Fruit fly (Drosophila melanogaster) whole organism, prepupa: ENCODE results near the gene TTLL4A.

Experiments
- Blimp-1 ChIP-seq: fragments of 200-800 bp; sonication (Bioruptor generic); optimal IDR thresholded peaks from 3 replicates; lab custom pipeline; 2017; ENCODE audit warnings: missing biosample characterization, missing genetic modification characterization, mild to moderate bottlenecking, moderate library complexity, missing genetic modification reagents
- CG10631 ChIP-seq: fragments of 200-800 bp; sonication (Bioruptor generic); optimal IDR thresholded peaks from 2 replicates; lab custom pipeline; 2016; ENCODE audit warnings: missing biosample characterization, missing genetic modification characterization
- CG10669 ChIP-seq: fragments of 200-800 bp; sonication (Bioruptor generic); optimal IDR thresholded peaks from 3 replicates; lab custom pipeline; 2018; ENCODE audit warnings: missing biosample characterization, mild to moderate bottlenecking, missing genetic modification characterization, moderate library complexity
- CG11762 ChIP-seq: fragments of 200-800 bp; sonication (Bioruptor generic); optimal IDR thresholded peaks from 3 replicates; lab custom pipeline; 2016; ENCODE audit warnings: missing biosample characterization, missing genetic modification characterization; ENCODE audit not compliant: insufficient read depth
- CG11902 ChIP-seq: fragments of 200-800 bp; sonication (Bioruptor generic); optimal IDR thresholded peaks from 3 replicates; lab custom pipeline; 2016; ENCODE audit warnings: missing biosample characterization, missing genetic modification characterization
- CG15336 ChIP-seq: fragments of 200-800 bp; sonication (Bioruptor generic); IDR thresholded peaks from 2 replicates; pipeline ENCODE4 v1.3.6; 2022; ENCODE audit warnings: missing biosample characterization, missing genetic modification characterization
- CG1621 ChIP-seq: fragments of 200-800 bp; sonication (Bioruptor generic); optimal IDR thresholded peaks from 3 replicates; lab custom pipeline; 2018; ENCODE audit warnings: missing biosample characterization, mild to moderate bottlenecking, missing genetic modification characterization
- CG16779 ChIP-seq: fragments of 200-800 bp; sonication (Bioruptor generic); optimal IDR thresholded peaks from 3 replicates; lab custom pipeline; 2017; ENCODE audit warnings: missing biosample characterization, mild to moderate bottlenecking, missing genetic modification characterization
- CG3032 ChIP-seq: fragments of 200-800 bp; optimal IDR thresholded peaks from 2 replicates; lab custom pipeline; 2019; ENCODE audit warnings: missing biosample characterization, mild to moderate bottlenecking, missing genetic modification characterization, moderate library complexity
- CG31627 ChIP-seq: fragments of 200-800 bp; sonication (Bioruptor generic); optimal IDR thresholded peaks from 3 replicates; lab custom pipeline; 2016; ENCODE audit warnings: missing biosample characterization, missing genetic modification characterization
- CG32006 ChIP-seq: fragments of 200-800 bp; sonication (Bioruptor generic); optimal IDR thresholded peaks from 3 replicates; lab custom pipeline; 2017; ENCODE audit warnings: missing biosample characterization, mild to moderate bottlenecking, missing genetic modification characterization
- CG34406 ChIP-seq: fragments of 200-800 bp; sonication (Bioruptor generic); optimal IDR thresholded peaks from 3 replicates; lab custom pipeline; 2016; ENCODE audit warnings: missing biosample characterization, missing genetic modification characterization
- CG3919 ChIP-seq: fragments of 200-800 bp; sonication (Bioruptor generic); optimal IDR thresholded peaks from 3 replicates; lab custom pipeline; 2016; ENCODE audit warnings: missing biosample characterization, missing genetic modification characterization
- CG4318 ChIP-seq: fragments of 200-800 bp; sonication (Bioruptor generic); optimal IDR thresholded peaks from 3 replicates; lab custom pipeline; 2017; ENCODE audit warnings: missing biosample characterization, mild to moderate bottlenecking, missing genetic modification characterization
- CG6163 ChIP-seq: fragments of 200-800 bp; sonication (Bioruptor generic); IDR thresholded peaks from 3 replicates; pipeline ENCODE4 v1.3.6; 2022; ENCODE audit warnings: missing biosample characterization, missing genetic modification characterization
- CG6792 ChIP-seq: fragments of 200-800 bp; sonication (Bioruptor generic); optimal IDR thresholded peaks from 3 replicates; lab custom pipeline; 2016; ENCODE audit warnings: missing biosample characterization, missing genetic modification characterization
- CG6854 ChIP-seq: fragments of 200-800 bp; sonication (Bioruptor generic); optimal IDR thresholded peaks from 2 replicates; lab custom pipeline; 2017; ENCODE audit warnings: missing biosample characterization, mild to moderate bottlenecking, missing genetic modification characterization
- CG7368 ChIP-seq: fragments of 200-800 bp; sonication (Bioruptor generic); optimal IDR thresholded peaks from 3 replicates; lab custom pipeline; 2016; ENCODE audit warnings: missing biosample characterization, missing genetic modification characterization
- CG8119 ChIP-seq: fragments of 200-800 bp; sonication (Bioruptor generic); IDR thresholded peaks from 3 replicates; pipeline ENCODE4 v1.3.6; 2022; ENCODE audit warnings: missing biosample characterization, missing genetic modification characterization
- CG8319 ChIP-seq: fragments of 200-800 bp; sonication (Bioruptor generic); optimal IDR thresholded peaks from 3 replicates; lab custom pipeline; 2016; ENCODE audit warnings: missing biosample characterization, missing genetic modification characterization
- CG8632 ChIP-seq: fragments of 200-800 bp; sonication (Bioruptor generic); optimal IDR thresholded peaks from 3 replicates; lab custom pipeline; 2016; ENCODE audit warnings: missing biosample characterization, missing genetic modification characterization
- Eip78C ChIP-seq: fragments of 200-800 bp; sonication (Bioruptor generic); peaks from one replicate; lab custom pipeline; 2016; ENCODE audit warnings: missing biosample characterization, missing genetic modification characterization
- Eip93F ChIP-seq: fragments of 200-800 bp; sonication (Bioruptor generic); optimal IDR thresholded peaks from 2 replicates; lab custom pipeline; 2016; ENCODE audit warnings: missing biosample characterization, mild to moderate bottlenecking, missing genetic modification characterization
- Ets21C ChIP-seq: fragments of 200-800 bp; sonication (Bioruptor generic); optimal IDR thresholded peaks from 3 replicates; lab custom pipeline; 2016; ENCODE audit warnings: missing biosample characterization, missing genetic modification characterization
- Ets96B ChIP-seq: fragments of 200-800 bp; optimal IDR thresholded peaks from 2 replicates; lab custom pipeline; 2019; ENCODE audit warnings: missing biosample characterization, mild to moderate bottlenecking, missing genetic modification characterization, moderate library complexity
- Hr38 ChIP-seq: sonication (Bioruptor generic); optimal IDR thresholded peaks from 2 replicates; lab custom pipeline; 2016; ENCODE audit warnings: missing biosample characterization, missing genetic modification characterization
- Hr39 ChIP-seq: fragments of 200-800 bp; sonication (Bioruptor generic); optimal IDR thresholded peaks from 2 replicates; lab custom pipeline; 2016; ENCODE audit warnings: missing biosample characterization, missing genetic modification characterization
- Hr4 ChIP-seq: fragments of 200-800 bp; sonication (Bioruptor generic); optimal IDR thresholded peaks from 3 replicates; lab custom pipeline; 2016; ENCODE audit warnings: missing biosample characterization, missing genetic modification characterization
- Lpt ChIP-seq: fragments of 200-800 bp; sonication (Bioruptor generic); optimal IDR thresholded peaks from 3 replicates; lab custom pipeline; 2016; ENCODE audit warnings: missing biosample characterization, missing genetic modification characterization
- Met ChIP-seq: fragments of 200-800 bp; sonication (Bioruptor generic); optimal IDR thresholded peaks from 3 replicates; lab custom pipeline; 2016; ENCODE audit warnings: missing biosample characterization, missing genetic modification characterization
- OdsH ChIP-seq: fragments of 200-800 bp; sonication (Bioruptor generic); optimal IDR thresholded peaks from 3 replicates; lab custom pipeline; 2016; ENCODE audit warnings: missing biosample characterization, missing genetic modification characterization
- Smox ChIP-seq: fragments of 200-800 bp; sonication (Bioruptor generic); optimal IDR thresholded peaks from 3 replicates; lab custom pipeline; 2016; ENCODE audit warnings: missing biosample characterization, missing genetic modification characterization
- Sox102F ChIP-seq: fragments of 200-800 bp; sonication (Bioruptor generic); optimal IDR thresholded peaks from 2 replicates; lab custom pipeline; 2016; ENCODE audit warnings: missing biosample characterization, mild to moderate bottlenecking, missing genetic modification characterization
- Sox14 ChIP-seq: fragments of 200-800 bp; sonication (Bioruptor generic); optimal IDR thresholded peaks from 3 replicates; lab custom pipeline; 2016; ENCODE audit warnings: missing biosample characterization, missing genetic modification characterization
- Sox15 ChIP-seq: fragments of 200-800 bp; sonication (Bioruptor generic); optimal IDR thresholded peaks from 3 replicates; lab custom pipeline; 2016; ENCODE audit warnings: missing biosample characterization, missing genetic modification characterization
- achi ChIP-seq: fragments of 200-800 bp; sonication (Bioruptor generic); optimal IDR thresholded peaks from 3 replicates; lab custom pipeline; 2016; ENCODE audit warnings: missing biosample characterization, missing genetic modification characterization
- acj6 ChIP-seq: fragments of 200-800 bp; sonication (Bioruptor generic); optimal IDR thresholded peaks from 3 replicates; lab custom pipeline; 2016; ENCODE audit warnings: missing biosample characterization, missing genetic modification characterization
- dac ChIP-seq: fragments of 200-800 bp; sonication (Bioruptor generic); optimal IDR thresholded peaks from 2 replicates; lab custom pipeline; 2017; ENCODE audit warnings: missing biosample characterization, mild to moderate bottlenecking, missing genetic modification characterization
- dsx ChIP-seq: fragments of 200-800 bp; optimal IDR thresholded peaks from 3 replicates; lab custom pipeline; 2019; ENCODE audit warnings: missing biosample characterization, mild to moderate bottlenecking, missing genetic modification characterization, moderate library complexity; ENCODE audit not compliant: poor library complexity, severe bottlenecking
- esn ChIP-seq: fragments of 200-800 bp; sonication (Bioruptor generic); optimal IDR thresholded peaks from 2 replicates; lab custom pipeline; 2016; ENCODE audit warnings: missing biosample characterization, mild to moderate bottlenecking, missing genetic modification characterization, moderate library complexity
- fd59A ChIP-seq: fragments of 200-800 bp; sonication (Bioruptor generic); optimal IDR thresholded peaks from 2 replicates; lab custom pipeline; 2017; ENCODE audit warnings: missing biosample characterization, mild to moderate bottlenecking, missing genetic modification characterization, missing genetic modification reagents
- fd85E ChIP-seq: fragments of 200-800 bp; sonication (Bioruptor generic); optimal IDR thresholded peaks from 3 replicates; lab custom pipeline; 2016; ENCODE audit warnings: missing biosample characterization, missing genetic modification characterization
- lz ChIP-seq: fragments of 200-800 bp; sonication (Bioruptor generic); optimal IDR thresholded peaks from 3 replicates; lab custom pipeline; 2016; ENCODE audit warnings: missing biosample characterization, missing genetic modification characterization
- net ChIP-seq: fragments of 200-800 bp; sonication (Bioruptor generic); optimal IDR thresholded peaks from 3 replicates; lab custom pipeline; 2016; ENCODE audit warnings: missing biosample characterization, missing genetic modification characterization
- spab ChIP-seq: fragments of 200-800 bp; sonication (Bioruptor generic); optimal IDR thresholded peaks from 2 replicates; lab custom pipeline; 2017; ENCODE audit warnings: missing biosample characterization, mild to moderate bottlenecking, missing genetic modification characterization, missing genetic modification reagents
- ss ChIP-seq, 2 experiments: fragments of 200-800 bp; sonication (Bioruptor generic); optimal IDR thresholded peaks; 2 replicates in 1 of 2; 3 replicates in 1 of 2; lab custom pipeline; 2017 to 2018; ENCODE audit warnings: mild to moderate bottlenecking in 2 of 2, missing biosample characterization in 2 of 2, missing genetic modification characterization in 2 of 2, moderate library complexity in 1 of 2
- svp ChIP-seq: fragments of 200-800 bp; sonication (Bioruptor generic); peaks from one replicate; lab custom pipeline; 2016; ENCODE audit warnings: missing biosample characterization, missing genetic modification characterization
- topi ChIP-seq: fragments of 200-800 bp; sonication (Bioruptor generic); optimal IDR thresholded peaks from 3 replicates; lab custom pipeline; 2016; ENCODE audit warnings: missing biosample characterization, missing genetic modification characterization
- vri ChIP-seq: fragments of 200-800 bp; sonication (Bioruptor generic); optimal IDR thresholded peaks from 3 replicates; lab custom pipeline; 2016; ENCODE audit warnings: missing biosample characterization, mild to moderate bottlenecking, missing genetic modification characterization

The TTLL4A gene

DNA sequence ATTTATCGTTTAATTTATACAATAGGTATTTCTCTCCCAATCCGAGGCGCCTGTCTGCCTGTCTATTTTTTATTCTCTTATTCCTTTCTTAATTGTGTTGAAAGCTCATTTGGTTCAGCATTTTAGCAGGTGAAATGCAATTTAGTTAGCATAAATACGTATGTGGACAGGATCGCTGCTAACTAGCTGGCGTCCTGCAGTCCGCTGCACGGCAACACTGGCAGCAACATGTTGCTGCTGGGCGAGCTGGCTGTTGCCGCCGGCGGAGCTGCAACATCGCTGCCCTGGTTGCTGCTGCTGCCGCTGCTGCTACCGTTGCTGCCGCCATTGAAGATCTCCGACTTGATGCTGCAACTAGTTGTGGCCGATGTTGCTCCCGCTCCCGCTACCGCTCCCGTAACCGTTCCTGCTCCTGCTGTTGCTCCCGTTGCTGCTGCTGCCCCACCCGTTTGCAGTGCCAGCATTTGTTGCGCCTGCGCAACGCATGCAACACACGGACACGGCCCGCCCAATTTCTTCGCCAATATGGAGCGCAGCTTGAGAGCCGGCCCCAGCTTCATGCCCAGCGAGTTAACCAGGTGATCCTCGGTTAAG, 24.9 kb downstream of the TTLL4A start:
- TF ChIP-seq Ets21C (GFP tag; lab: Kevin White, UChicago) = no peak

DNA sequence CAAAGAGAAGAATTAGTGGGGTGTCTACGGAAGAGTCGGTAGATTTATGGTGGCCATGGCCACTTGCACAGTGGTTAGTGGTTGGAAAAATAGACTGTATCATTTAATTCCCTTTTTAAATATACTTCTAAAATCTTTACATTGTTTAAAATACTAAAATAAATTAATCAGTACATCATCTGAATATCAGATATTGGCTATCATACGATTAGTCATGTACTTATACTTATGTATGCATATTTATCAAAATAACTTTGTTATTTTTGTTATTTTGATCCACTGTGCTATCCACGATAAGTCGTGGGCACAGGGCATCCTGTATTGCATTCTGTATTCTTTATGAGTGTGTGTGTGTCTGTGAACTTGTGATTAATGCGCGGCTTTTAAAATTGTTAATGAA, 25.5 kb downstream of the TTLL4A start:
- TF ChIP-seq vri = no peak
- TF ChIP-seq Sox102F = no peak
- no peak for TF ChIP-seq CG16779 (tag; lab: Kevin White, UChicago)
- TF ChIP-seq CG32006 = peak; percentile 75
- peak; percentile 58 for TF ChIP-seq Ets96B (tag; lab: Kevin White, UChicago)
- peak; percentile 41 for TF ChIP-seq CG8632 (GFP tag; lab: Kevin White, UChicago)
- no peak for TF ChIP-seq CG6854
- no peak for TF ChIP-seq CG4318 (GFP tag; lab: Kevin White, UChicago)
- peak; percentile 48 for TF ChIP-seq CG34406 (GFP tag; lab: Kevin White, UChicago)
- no peak for TF ChIP-seq Blimp-1
- no peak for TF ChIP-seq CG31627 (GFP tag; lab: Kevin White, UChicago)
- peak; percentile 86 for TF ChIP-seq Eip78C (GFP tag; lab: Kevin White, UChicago)
- no peak for TF ChIP-seq fd85E (GFP tag; lab: Kevin White, UChicago)
- peak; percentile 66 for TF ChIP-seq achi (GFP tag; lab: Kevin White, UChicago)
- no peak for TF ChIP-seq Hr39
- TF ChIP-seq CG3032 (tag; lab: Kevin White, UChicago) = peak; percentile 39
- TF ChIP-seq CG7368 (GFP tag; lab: Kevin White, UChicago) = no peak
- TF ChIP-seq CG11762 = no peak
- TF ChIP-seq Ets21C (GFP tag; lab: Kevin White, UChicago) = no peak
- no peak for TF ChIP-seq net (GFP tag; lab: Kevin White, UChicago)
- no peak for TF ChIP-seq CG8319 (GFP tag; lab: Kevin White, UChicago)
- peak; percentile 64; the same call in 2 of the 3 replicates for TF ChIP-seq CG8119 (GFP tag; lab: Robert Waterston, UW)
- peak; percentile 49 for TF ChIP-seq OdsH (GFP tag; lab: Kevin White, UChicago)
- no peak for TF ChIP-seq svp (GFP tag; lab: Kevin White, UChicago)
- TF ChIP-seq dac (GFP tag; lab: Kevin White, UChicago) = no peak
- TF ChIP-seq fd59A = peak; percentile 21
- peak; percentile 20 for TF ChIP-seq CG3919 (GFP tag; lab: Kevin White, UChicago)
- peak; percentile 20; the same call in 1 of the 3 replicates for TF ChIP-seq CG6163 (GFP tag; lab: Robert Waterston, UW)
- TF ChIP-seq dsx (GFP tag; lab: Kevin White, UChicago) = peak; percentile 46
- TF ChIP-seq Sox14 (GFP tag; lab: Kevin White, UChicago) = peak; percentile 35
- no peak for TF ChIP-seq Smox (GFP tag; lab: Kevin White, UChicago)
- no peak for TF ChIP-seq Hr38 (GFP tag; lab: Kevin White, UChicago)
- TF ChIP-seq ss (GFP tag; optimal IDR thresholded peaks at IDR 0.05; lab: Kevin White, UChicago) = peak; percentile 37 to 42
- peak; percentile 51 for TF ChIP-seq Met (GFP tag; lab: Kevin White, UChicago)
- TF ChIP-seq esn (GFP tag; lab: Kevin White, UChicago) = peak; percentile 62
- peak; percentile 24 for TF ChIP-seq topi
- TF ChIP-seq lz = no peak
- TF ChIP-seq CG1621 (tag; lab: Kevin White, UChicago) = no peak
- peak; percentile 60 for TF ChIP-seq acj6 (GFP tag; lab: Kevin White, UChicago)
- peak; percentile 40 for TF ChIP-seq CG6792 (GFP tag; lab: Kevin White, UChicago)
- no peak for TF ChIP-seq Sox15 (GFP tag; lab: Kevin White, UChicago)
- peak; percentile 60 for TF ChIP-seq CG10631 (GFP tag; lab: Kevin White, UChicago)
- peak; percentile 32 for TF ChIP-seq CG10669 (GFP tag; lab: Kevin White, UChicago)
- TF ChIP-seq Eip93F (GFP tag; lab: Kevin White, UChicago) = no peak
- peak; percentile 51 for TF ChIP-seq Hr4 (GFP tag; lab: Kevin White, UChicago)
- TF ChIP-seq CG15336 (GFP tag; lab: Robert Waterston, UW) = peak; percentile 60
- TF ChIP-seq Lpt = peak; percentile 37
- TF ChIP-seq CG11902 (GFP tag; lab: Kevin White, UChicago) = no peak
- TF ChIP-seq spab = peak; percentile 37
